ENCODE assay signal across 1 fruit fly cellular context in genomic region chr2L:294452-295362, dm6.
TF ChIP-seq lines count a peak whose summit lies in the region.

U2af38 (minus strand) TSS chr2L:294681.
Stip1 (plus strand) TSS chr2L:295122.

TF ChIP-seq in whole organism, embryonic, 481 proteins besides CTCF, POLR2A, EP300 and RAD21 (continued from another document and continues in another):
- TF ChIP-seq CG43689 (GFP tag; IDR thresholded peaks at IDR 0.05; lab: Robert Waterston, UW) (no peak), Rfx (GFP tag; IDR thresholded peaks at IDR 0.05; lab: Robert Waterston, UW) (peak; percentile 38), CG4820 (GFP tag; optimal IDR thresholded peaks at IDR 0.05; lab: Kevin White, UChicago) (no peak), CG11247 (GFP tag; IDR thresholded peaks at IDR 0.05; lab: Robert Waterston, UW) (no peak), H2.0 (GFP tag; IDR thresholded peaks at IDR 0.05; lab: Robert Waterston, UW) (no peak), CG8359 (GFP tag; optimal IDR thresholded peaks at IDR 0.05; lab: Kevin White, UChicago; ENCODE audit: borderline replicate concordance) (no peak), CG4424 (GFP tag; optimal IDR thresholded peaks at IDR 0.05; lab: Kevin White, UChicago) (no peak), CG10267 (tag; optimal IDR thresholded peaks at IDR 0.05; lab: Kevin White, UChicago) (peak; percentile 85), CG3281 (GFP tag; optimal IDR thresholded peaks at IDR 0.05; lab: Kevin White, UChicago) (no peak), CG11560 (tag; IDR thresholded peaks at IDR 0.05; lab: Robert Waterston, UW) (no peak), CG18599 (GFP tag; optimal IDR thresholded peaks at IDR 0.05; lab: Kevin White, UChicago) (peak; percentile 2), maf-S (GFP tag; optimal IDR thresholded peaks at IDR 0.05; lab: Kevin White, UChicago) (peak; percentile 2), Sry-δ (GFP tag; optimal IDR thresholded peaks at IDR 0.05; lab: Kevin White, UChicago) (peak; percentile 40), CG34224 (GFP tag; IDR thresholded peaks at IDR 0.05; lab: Robert Waterston, UW; ENCODE audit: partially characterized antibody) (peak; percentile 69), caup (GFP tag; optimal IDR thresholded peaks at IDR 0.05; lab: Kevin White, UChicago; ENCODE audit: severe bottlenecking) (no peak), Atf3 (GFP tag; optimal IDR thresholded peaks at IDR 0.05; lab: Kevin White, UChicago) (no peak), tin (GFP tag; optimal IDR thresholded peaks at IDR 0.05; lab: Kevin White, UChicago) (peak; percentile 31), CG2875 (GFP tag; optimal IDR thresholded peaks at IDR 0.05; lab: Kevin White, UChicago) (no peak), CG33213 (GFP tag; optimal IDR thresholded peaks at IDR 0.05; lab: Kevin White, UChicago) (no peak), CG17385 (GFP tag; optimal IDR thresholded peaks at IDR 0.05; lab: Kevin White, UChicago) (no peak), gem (tag; optimal IDR thresholded peaks at IDR 0.05; lab: Kevin White, UChicago) (peak; percentile 50), Six4 (GFP tag; optimal IDR thresholded peaks at IDR 0.05; lab: Kevin White, UChicago) (no peak), CG8089 (GFP tag; optimal IDR thresholded peaks at IDR 0.05; lab: Kevin White, UChicago) (no peak), CG15479 (GFP tag; optimal IDR thresholded peaks at IDR 0.05; lab: Kevin White, UChicago) (no peak), bowl (GFP tag; IDR thresholded peaks at IDR 0.05; lab: Robert Waterston, UW) (no peak), CG2199 (GFP tag; IDR thresholded peaks at IDR 0.05; lab: Robert Waterston, UW) (no peak), Asciz (GFP tag; optimal IDR thresholded peaks at IDR 0.05; lab: Kevin White, UChicago) (no peak), gcm2 (GFP tag; optimal IDR thresholded peaks at IDR 0.05; lab: Kevin White, UChicago) (no peak), CG16813 (GFP tag; IDR thresholded peaks at IDR 0.05; lab: Robert Waterston, UW; ENCODE audit: partially characterized antibody) (peak; percentile 70), bab2 (GFP tag; optimal IDR thresholded peaks at IDR 0.05; lab: Kevin White, UChicago) (no peak), nerfin-1 (tag; optimal IDR thresholded peaks at IDR 0.05; lab: Kevin White, UChicago) (peak; percentile 7), danr (GFP tag; IDR thresholded peaks at IDR 0.05; lab: Robert Waterston, UW) (no peak), CG12155 (GFP tag; optimal IDR thresholded peaks at IDR 0.05; lab: Kevin White, UChicago) (no peak), CG8924 (tag; optimal IDR thresholded peaks at IDR 0.05; lab: Kevin White, UChicago) (peak; percentile 47), Fer1 (GFP tag; optimal IDR thresholded peaks at IDR 0.05; lab: Kevin White, UChicago) (no peak), slbo (GFP tag; IDR thresholded peaks at IDR 0.05; lab: Robert Waterston, UW) (peak; percentile 64; the same call in 1 of the 2 replicates), al (GFP tag; IDR thresholded peaks at IDR 0.05; lab: Robert Waterston, UW) (no peak), CG17359 (tag; optimal IDR thresholded peaks at IDR 0.05; lab: Kevin White, UChicago) (no peak), fru (optimal IDR thresholded peaks at IDR 0.05; lab: Kevin White, UChicago) (no peak), CG11504 (tag; optimal IDR thresholded peaks at IDR 0.05; lab: Kevin White, UChicago) (no peak), CG2678 (tag; optimal IDR thresholded peaks at IDR 0.05; lab: Kevin White, UChicago) (peak; percentile 41), Trl (optimal IDR thresholded peaks at IDR 0.05; lab: Kevin White, UChicago) (no peak), Trl (GFP tag; optimal IDR thresholded peaks at IDR 0.05; lab: Kevin White, UChicago) (no peak), Neu2 (GFP tag; optimal IDR thresholded peaks at IDR 0.05; lab: Kevin White, UChicago; ENCODE audit: borderline replicate concordance) (peak; percentile 54), esg (GFP tag; conservative IDR thresholded peaks at IDR 0.05; lab: Robert Waterston, UW) (no peak), sisA (GFP tag; IDR thresholded peaks at IDR 0.05; lab: Robert Waterston, UW) (no peak), CG1603 (tag; optimal IDR thresholded peaks at IDR 0.05; lab: Kevin White, UChicago) (peak; percentile 49), Dref (GFP tag; IDR thresholded peaks at IDR 0.05; lab: Robert Waterston, UW) (peak; percentile 79), Dp (GFP tag; optimal IDR thresholded peaks at IDR 0.05; lab: Kevin White, UChicago) (peak; percentile 34), CG6791 (GFP tag; IDR thresholded peaks at IDR 0.05; lab: Robert Waterston, UW; ENCODE audit: partially characterized antibody) (peak; percentile 36; the same call in 1 of the 3 replicates), corto (GFP tag; optimal IDR thresholded peaks at IDR 0.05; lab: Kevin White, UChicago) (no peak), Ptx1 (GFP tag; IDR thresholded peaks at IDR 0.05; lab: Robert Waterston, UW) (0 out of 2 replicates have a peak, but pooled peaks have one; percentile 8), YL-1 (GFP tag; optimal IDR thresholded peaks at IDR 0.05; lab: Kevin White, UChicago) (peak; percentile 84), Doc3 (GFP tag; IDR thresholded peaks at IDR 0.05; lab: Robert Waterston, UW; ENCODE audit: partially characterized antibody) (peak; percentile 61), pho (GFP tag; optimal IDR thresholded peaks at IDR 0.05; lab: Kevin White, UChicago) (no peak), bbx (GFP tag; IDR thresholded peaks at IDR 0.05; lab: Robert Waterston, UW; ENCODE audit: partially characterized antibody) (peak; percentile 66), ab (GFP tag; optimal IDR thresholded peaks at IDR 0.05; lab: Kevin White, UChicago) (no peak), CG9609 (GFP tag; optimal IDR thresholded peaks at IDR 0.05; lab: Kevin White, UChicago) (no peak), sna (GFP tag; IDR thresholded peaks at IDR 0.05; lab: Robert Waterston, UW; ENCODE audit: partially characterized antibody) (peak; percentile 54; the same call in 1 of the 2 replicates), eyg (GFP tag; optimal IDR thresholded peaks at IDR 0.05; lab: Kevin White, UChicago) (no peak), Aef1 (GFP tag; IDR thresholded peaks at IDR 0.05; lab: Robert Waterston, UW) (no peak), MTF-1 (GFP tag; optimal IDR thresholded peaks at IDR 0.05; lab: Kevin White, UChicago; ENCODE audit: borderline replicate concordance) (no peak), CG13287 (GFP tag; IDR thresholded peaks at IDR 0.05; lab: Robert Waterston, UW; ENCODE audit: partially characterized antibody) (peak; percentile 80), dpn (GFP tag; optimal IDR thresholded peaks at IDR 0.05; lab: Kevin White, UChicago) (peak in 1 of 2 experiments; percentile 2), gfzf (GFP tag; optimal IDR thresholded peaks at IDR 0.05; lab: Kevin White, UChicago) (peak; percentile 56), ems (GFP tag; optimal IDR thresholded peaks at IDR 0.05; lab: Kevin White, UChicago) (no peak), CG10959 (GFP tag; IDR thresholded peaks at IDR 0.05; lab: Robert Waterston, UW) (no peak), knrl (GFP tag; IDR thresholded peaks at IDR 0.05; lab: Robert Waterston, UW; ENCODE audit: partially characterized antibody) (peak; percentile 60; the same call in 2 of the 3 replicates), zf30C (GFP tag; optimal IDR thresholded peaks at IDR 0.05; lab: Kevin White, UChicago) (no peak), Hsf (GFP tag; optimal IDR thresholded peaks at IDR 0.05; lab: Kevin White, UChicago) (peak; percentile 51), Hr3 (GFP tag; optimal IDR thresholded peaks at IDR 0.05; lab: Kevin White, UChicago) (peak; percentile 8), CG14667 (GFP tag; IDR thresholded peaks at IDR 0.05; lab: Robert Waterston, UW) (no peak), lmd (GFP tag; IDR thresholded peaks at IDR 0.05; lab: Robert Waterston, UW) (no peak; the same call in 1 of the 2 replicates), stc (GFP tag; IDR thresholded peaks at IDR 0.05; lab: Robert Waterston, UW) (no peak), Doc2 (GFP tag; IDR thresholded peaks at IDR 0.05; lab: Robert Waterston, UW) (no peak), Antp (GFP tag; optimal IDR thresholded peaks at IDR 0.05; lab: Kevin White, UChicago) (peak; percentile 26), CG10321 (GFP tag; IDR thresholded peaks at IDR 0.05; lab: Robert Waterston, UW) (no peak), ara (GFP tag; IDR thresholded peaks at IDR 0.05; lab: Robert Waterston, UW) (no peak), CG32532 (GFP tag; IDR thresholded peaks at IDR 0.05; lab: Robert Waterston, UW) (no peak), CG17802 (tag; optimal IDR thresholded peaks at IDR 0.05; lab: Kevin White, UChicago) (no peak), CG42726 (GFP tag; IDR thresholded peaks at IDR 0.05; lab: Robert Waterston, UW; ENCODE audit: partially characterized antibody) (0 out of 2 replicates have a peak, but pooled peaks have one; percentile 16), CG31441 (GFP tag; IDR thresholded peaks at IDR 0.05; lab: Robert Waterston, UW) (peak; percentile 43; the same call in 1 of the 2 replicates), CG12659 (GFP tag; optimal IDR thresholded peaks at IDR 0.05; lab: Kevin White, UChicago) (peak; percentile 37), CG4617 (GFP tag; optimal IDR thresholded peaks at IDR 0.05; lab: Kevin White, UChicago; ENCODE audit: borderline replicate concordance) (peak; percentile 51), CG17829 (tag; optimal IDR thresholded peaks at IDR 0.05; lab: Kevin White, UChicago) (peak; percentile 55), CG14014 (GFP tag; IDR thresholded peaks at IDR 0.05; lab: Robert Waterston, UW) (no peak), Gsc (GFP tag; IDR thresholded peaks at IDR 0.05; lab: Robert Waterston, UW) (no peak), zen (tag; optimal IDR thresholded peaks at IDR 0.05; lab: Kevin White, UChicago) (no peak), vfl (GFP tag; optimal IDR thresholded peaks at IDR 0.05; lab: Kevin White, UChicago) (peak; percentile 12), CG1024 (GFP tag; IDR thresholded peaks at IDR 0.05; lab: Robert Waterston, UW) (no peak), grn (GFP tag; optimal IDR thresholded peaks at IDR 0.05; lab: Kevin White, UChicago) (no peak), Sox102F (GFP tag; optimal IDR thresholded peaks at IDR 0.05; lab: Kevin White, UChicago) (no peak), Myb (GFP tag; optimal IDR thresholded peaks at IDR 0.05; lab: Kevin White, UChicago) (peak; percentile 6), fu2 (GFP tag; optimal IDR thresholded peaks at IDR 0.05; lab: Kevin White, UChicago) (no peak), her (GFP tag; optimal IDR thresholded peaks at IDR 0.05; lab: Kevin White, UChicago) (no peak), ken (GFP tag; IDR thresholded peaks at IDR 0.05; lab: Robert Waterston, UW) (0 out of 3 replicates have a peak, but pooled peaks have one; percentile 34), chn (GFP tag; optimal IDR thresholded peaks at IDR 0.05; lab: Kevin White, UChicago) (peak; percentile 21), scrt (GFP tag; optimal IDR thresholded peaks at IDR 0.05; lab: Kevin White, UChicago) (no peak), dimm (GFP tag; IDR thresholded peaks at IDR 0.05; lab: Robert Waterston, UW) (no peak), B-H1 (GFP tag; IDR thresholded peaks at IDR 0.05; lab: Robert Waterston, UW) (no peak), salm (tag; optimal IDR thresholded peaks at IDR 0.05; lab: Kevin White, UChicago) (no peak), gcm (GFP tag; optimal IDR thresholded peaks at IDR 0.05; lab: Kevin White, UChicago) (no peak), B-H2 (GFP tag; optimal IDR thresholded peaks at IDR 0.05; lab: Kevin White, UChicago) (peak; percentile 80), bsh (GFP tag; optimal IDR thresholded peaks at IDR 0.05; lab: Kevin White, UChicago) (no peak), CHES-1-like (GFP tag; optimal IDR thresholded peaks at IDR 0.05; lab: Kevin White, UChicago) (no peak), sens (GFP tag; lab: Kevin White, UChicago) (peak; percentile 24), CG18476 (GFP tag; optimal IDR thresholded peaks at IDR 0.05; lab: Kevin White, UChicago) (no peak), CG7271 (tag; optimal IDR thresholded peaks at IDR 0.05; lab: Kevin White, UChicago) (no peak), CG13894 (tag; optimal IDR thresholded peaks at IDR 0.05; lab: Kevin White, UChicago) (peak; percentile 63), wek (GFP tag; optimal IDR thresholded peaks at IDR 0.05; lab: Kevin White, UChicago) (no peak), ttk (GFP tag; IDR thresholded peaks at IDR 0.05; lab: Robert Waterston, UW) (no peak), fd102C (GFP tag; optimal IDR thresholded peaks at IDR 0.05; lab: Kevin White, UChicago) (no peak), lov (optimal IDR thresholded peaks at IDR 0.05; lab: Kevin White, UChicago) (no peak), lov (GFP tag; IDR thresholded peaks at IDR 0.05; lab: Robert Waterston, UW) (no peak), tup (GFP tag; optimal IDR thresholded peaks at IDR 0.05; lab: Kevin White, UChicago) (no peak), CG10209 (GFP tag; optimal IDR thresholded peaks at IDR 0.05; lab: Kevin White, UChicago) (no peak), HLH54F (GFP tag; optimal IDR thresholded peaks at IDR 0.05; lab: Kevin White, UChicago) (no peak), jigr1 (GFP tag; IDR thresholded peaks at IDR 0.05; lab: Robert Waterston, UW) (peak; percentile 69; the same call in 1 of the 3 replicates), CG7556 (GFP tag; optimal IDR thresholded peaks at IDR 0.05; lab: Kevin White, UChicago) (no peak), CG9727 (GFP tag; optimal IDR thresholded peaks at IDR 0.05; lab: Kevin White, UChicago) (no peak), MESR4 (GFP tag; optimal IDR thresholded peaks at IDR 0.05; lab: Kevin White, UChicago) (peak; percentile 80), cato (GFP tag; optimal IDR thresholded peaks at IDR 0.05; lab: Kevin White, UChicago; ENCODE audit: borderline replicate concordance) (no peak), HLH4C (GFP tag; IDR thresholded peaks at IDR 0.05; lab: Robert Waterston, UW; ENCODE audit: partially characterized antibody) (peak; percentile 69), CG6689 (GFP tag; IDR thresholded peaks at IDR 0.05; lab: Robert Waterston, UW) (no peak), eve (GFP tag; optimal IDR thresholded peaks at IDR 0.05; lab: Kevin White, UChicago) (no peak), CG6272 (GFP tag; IDR thresholded peaks at IDR 0.05; lab: Robert Waterston, UW) (0 out of 2 replicates have a peak, but pooled peaks have one; percentile 4), Sox100B (GFP tag; optimal IDR thresholded peaks at IDR 0.05; lab: Kevin White, UChicago) (peak; percentile 24), kah (GFP tag; optimal IDR thresholded peaks at IDR 0.05; lab: Kevin White, UChicago) (no peak), PHDP (tag; optimal IDR thresholded peaks at IDR 0.05; lab: Kevin White, UChicago) (no peak), Nf-YB (GFP tag; optimal IDR thresholded peaks at IDR 0.05; lab: Kevin White, UChicago) (no peak), mam (GFP tag; optimal IDR thresholded peaks at IDR 0.05; lab: Kevin White, UChicago) (peak; percentile 15), CG11085 (GFP tag; IDR thresholded peaks at IDR 0.05; lab: Robert Waterston, UW) (no peak)
